Fruit fly (Drosophila melanogaster): ENCODE results near the gene Akr1B.

Gene Akr1B

DNA sequence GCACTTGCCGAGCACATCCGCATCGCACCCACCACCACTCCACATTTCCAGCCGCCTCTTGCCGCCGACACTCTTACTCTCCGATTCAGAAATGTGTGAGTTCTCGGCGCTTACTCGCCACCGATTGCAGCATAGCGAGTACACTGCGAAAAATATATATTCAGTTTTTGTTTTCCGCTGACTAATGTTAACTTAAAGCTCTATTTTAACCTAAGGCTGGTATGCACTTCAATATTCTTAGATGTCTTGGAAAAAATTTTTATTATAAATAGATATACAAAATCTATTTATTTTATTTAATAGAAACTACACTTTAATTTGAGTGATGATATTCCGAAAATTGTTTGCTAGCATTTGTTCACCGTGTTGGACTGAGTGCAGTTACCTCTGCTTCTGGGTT lies 24.9 kb downstream of the Akr1B start (continued):
- peak; percentile 41 for TF ChIP-seq dsx (GFP tag; optimal IDR thresholded peaks at IDR 0.05; ENCODE audit: poor library complexity, severe bottlenecking)
- TF ChIP-seq acj6 (GFP tag; optimal IDR thresholded peaks at IDR 0.05): peak; percentile 40
- no peak for TF ChIP-seq Sox14 (GFP tag; optimal IDR thresholded peaks at IDR 0.05)
- TF ChIP-seq CG34406 (GFP tag; optimal IDR thresholded peaks at IDR 0.05): peak; percentile 45
- no peak for TF ChIP-seq dac (GFP tag; optimal IDR thresholded peaks at IDR 0.05)
- peak; percentile 1 for TF ChIP-seq CG4318 (GFP tag; optimal IDR thresholded peaks at IDR 0.05)
- TF ChIP-seq Hr38 (GFP tag; optimal IDR thresholded peaks at IDR 0.05): no peak
- TF ChIP-seq topi (GFP tag; optimal IDR thresholded peaks at IDR 0.05): no peak
- TF ChIP-seq CG6854 (GFP tag; optimal IDR thresholded peaks at IDR 0.05): no peak
- TF ChIP-seq CG11294 (GFP tag; IDR thresholded peaks at IDR 0.05): 0 out of 2 replicates have a peak, but pooled peaks have one; percentile 7
- no peak for TF ChIP-seq CG11902 (GFP tag; optimal IDR thresholded peaks at IDR 0.05)
- no peak for TF ChIP-seq CG16779 (tag; optimal IDR thresholded peaks at IDR 0.05)
- TF ChIP-seq CG6163 (GFP tag; IDR thresholded peaks at IDR 0.05): 0 out of 3 replicates have a peak, but pooled peaks have one; percentile 23
- TF ChIP-seq lz (GFP tag; optimal IDR thresholded peaks at IDR 0.05): no peak
- peak; percentile 6 for TF ChIP-seq esn (GFP tag; optimal IDR thresholded peaks at IDR 0.05)
- TF ChIP-seq Eip93F (GFP tag; optimal IDR thresholded peaks at IDR 0.05): no peak
- no peak for TF ChIP-seq Blimp-1 (GFP tag; optimal IDR thresholded peaks at IDR 0.05)
- TF ChIP-seq fkh (GFP tag; optimal IDR thresholded peaks at IDR 0.05): no peak
- TF ChIP-seq Hr4 (GFP tag; optimal IDR thresholded peaks at IDR 0.05): peak; percentile 5
- TF ChIP-seq ss (GFP tag; optimal IDR thresholded peaks at IDR 0.05): peak in 1 of 2 experiments; percentile 42

DNA sequence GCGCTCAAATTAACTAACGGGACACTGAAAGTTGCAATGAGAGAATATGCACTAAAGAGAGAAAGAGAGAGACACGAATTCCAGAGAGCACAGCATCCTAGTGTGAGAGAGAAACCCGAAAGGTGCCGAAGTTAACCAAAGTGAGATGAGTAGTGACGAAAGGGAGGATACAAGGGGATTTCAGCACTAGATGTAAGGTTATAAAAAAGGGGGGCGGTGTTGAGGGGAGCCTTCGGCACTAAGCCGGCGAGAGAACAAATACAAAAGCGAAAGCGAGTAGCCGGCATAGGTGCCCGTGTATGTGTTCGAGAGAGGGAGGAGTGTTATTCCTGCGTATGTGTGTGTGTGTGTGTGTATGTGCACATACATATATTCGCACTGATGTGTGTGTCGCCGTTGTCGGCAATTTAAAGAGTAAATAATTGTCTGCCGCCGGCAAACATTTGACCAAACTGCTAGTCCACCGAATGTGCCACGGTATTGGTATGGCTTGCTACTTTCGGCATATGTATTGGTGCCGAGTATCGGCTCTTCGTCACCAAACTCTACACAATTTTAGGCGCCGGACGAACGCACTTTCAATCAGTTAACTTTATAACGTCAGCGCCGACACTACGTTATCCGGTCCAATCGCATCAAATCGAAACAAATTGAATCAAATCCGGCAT lies 27.5 kb downstream of the Akr1B start, which contains the start of gene CG7368:
CG7368 (plus strand) TSS at position 618 of the 668 bp plus-strand sequence.
- TF ChIP-seq CG3032 (tag; optimal IDR thresholded peaks at IDR 0.05) (no peak), CG7368 (GFP tag; optimal IDR thresholded peaks at IDR 0.05) (peak; percentile 44), CG6792 (GFP tag; optimal IDR thresholded peaks at IDR 0.05) (no peak), Eip78C (GFP tag) (peak; percentile 34)

DNA sequence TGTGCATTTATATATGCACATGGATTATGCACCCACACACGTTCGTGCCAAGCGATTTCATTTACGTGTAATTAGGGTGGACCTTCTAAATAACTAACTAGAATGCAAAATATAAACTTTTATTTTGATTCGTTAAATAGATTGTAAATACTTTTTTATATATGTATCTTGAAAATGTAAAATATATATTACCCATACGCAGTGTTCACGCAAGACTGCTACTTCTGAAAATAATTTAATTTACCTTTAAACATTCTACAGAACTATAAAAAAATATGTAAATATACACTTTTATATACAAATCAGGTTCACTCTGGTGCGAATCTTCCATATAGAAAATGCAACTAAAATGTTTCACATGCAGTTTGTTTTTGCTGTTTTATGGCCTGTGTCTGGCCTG lies 30.4 kb downstream of the Akr1B start:
- TF ChIP-seq CG6808 (GFP tag; optimal IDR thresholded peaks at IDR 0.05): peak; percentile 29
- TF ChIP-seq CG16779 (tag; optimal IDR thresholded peaks at IDR 0.05): peak; percentile 7
- TF ChIP-seq CG6276 (GFP tag; optimal IDR thresholded peaks at IDR 0.05): peak; percentile 43
- TF ChIP-seq OdsH (GFP tag; optimal IDR thresholded peaks at IDR 0.05): peak; percentile 28
- peak; percentile 26 for TF ChIP-seq CG10669 (GFP tag; optimal IDR thresholded peaks at IDR 0.05)
- TF ChIP-seq Hr39 (GFP tag; optimal IDR thresholded peaks at IDR 0.05): no peak
- peak; percentile 62 for TF ChIP-seq Eip78C (GFP tag)
- TF ChIP-seq cyc (GFP tag; optimal IDR thresholded peaks at IDR 0.05): no peak
- TF ChIP-seq dac (GFP tag; optimal IDR thresholded peaks at IDR 0.05): no peak
- TF ChIP-seq ss (GFP tag; optimal IDR thresholded peaks at IDR 0.05): peak in 1 of 2 experiments; percentile 45
- TF ChIP-seq fkh (GFP tag; optimal IDR thresholded peaks at IDR 0.05): no peak
- peak; percentile 33; the same call in 1 of the 2 replicates for TF ChIP-seq Gug (GFP tag; IDR thresholded peaks at IDR 0.05)
- no peak for TF ChIP-seq Sox102F (GFP tag; optimal IDR thresholded peaks at IDR 0.05)
- peak; percentile 2 for TF ChIP-seq CG4318 (GFP tag; optimal IDR thresholded peaks at IDR 0.05)
- TF ChIP-seq CG34406 (GFP tag; optimal IDR thresholded peaks at IDR 0.05): peak; percentile 22
- TF ChIP-seq CG15336 (GFP tag; IDR thresholded peaks at IDR 0.05): peak; percentile 75
- peak; percentile 42 for TF ChIP-seq achi (GFP tag; optimal IDR thresholded peaks at IDR 0.05)
- TF ChIP-seq CG7368 (GFP tag; optimal IDR thresholded peaks at IDR 0.05): no peak
- TF ChIP-seq Met (GFP tag; optimal IDR thresholded peaks at IDR 0.05): no peak
- peak; percentile 44 for TF ChIP-seq dsx (GFP tag; optimal IDR thresholded peaks at IDR 0.05; ENCODE audit: poor library complexity, severe bottlenecking)
- peak; percentile 35 for TF ChIP-seq CG3032 (tag; optimal IDR thresholded peaks at IDR 0.05)
- TF ChIP-seq acj6 (GFP tag; optimal IDR thresholded peaks at IDR 0.05): peak; percentile 21
- peak; percentile 33 for TF ChIP-seq CG3919 (GFP tag; optimal IDR thresholded peaks at IDR 0.05)
- no peak for TF ChIP-seq Ets21C (GFP tag; optimal IDR thresholded peaks at IDR 0.05)
- peak; percentile 23 for TF ChIP-seq CG8632 (GFP tag; optimal IDR thresholded peaks at IDR 0.05)
- no peak for TF ChIP-seq CG11294 (GFP tag; IDR thresholded peaks at IDR 0.05)
- peak; percentile 11 for TF ChIP-seq Lpt (GFP tag; optimal IDR thresholded peaks at IDR 0.05)
- TF ChIP-seq vri (GFP tag; optimal IDR thresholded peaks at IDR 0.05): no peak
- TF ChIP-seq CG6792 (GFP tag; optimal IDR thresholded peaks at IDR 0.05): no peak
- peak; percentile 60 for TF ChIP-seq Ets96B (tag; optimal IDR thresholded peaks at IDR 0.05)
- peak; percentile 26 for TF ChIP-seq pdm3 (GFP tag; optimal IDR thresholded peaks at IDR 0.05)
- TF ChIP-seq CG8119 (GFP tag; IDR thresholded peaks at IDR 0.05): peak; percentile 82
- TF ChIP-seq CG10631 (GFP tag; optimal IDR thresholded peaks at IDR 0.05): peak; percentile 10
- peak in 1 of 2 experiments; percentile 28 for TF ChIP-seq salr (GFP tag; optimal IDR thresholded peaks at IDR 0.05)
- TF ChIP-seq lz (GFP tag; optimal IDR thresholded peaks at IDR 0.05): no peak

Data from whole organism, prepupa.